Worm (Caenorhabditis elegans): Measurements from ENCODE around the gene W01B6.3.

Gene W01B6.3

DNA sequence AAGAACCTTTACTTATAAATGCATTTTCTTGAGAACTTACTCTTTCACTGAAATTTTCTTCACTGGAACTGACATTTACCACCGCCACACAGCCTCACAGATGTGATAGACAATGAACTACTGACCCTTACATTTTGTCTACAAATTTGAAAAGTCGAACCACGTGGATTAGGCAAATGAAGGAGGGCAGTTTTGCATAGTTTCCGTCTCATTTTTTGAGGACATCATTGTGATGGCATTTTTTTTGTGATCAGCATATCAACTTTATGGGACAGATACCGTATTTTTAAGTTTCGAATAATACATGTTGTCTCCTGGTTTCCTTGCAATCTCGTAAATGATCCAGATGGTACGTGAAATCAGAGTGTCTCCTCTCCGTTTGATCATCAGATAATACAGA lies at the start of gene W01B6.3:
Gene W01B6.3, minus strand, starts transcription at position 101 of the 400 bp plus-strand sequence.
- TF ChIP-seq unc-62 (GFP tag; optimal IDR thresholded peaks at IDR 0.05): no peak

DNA sequence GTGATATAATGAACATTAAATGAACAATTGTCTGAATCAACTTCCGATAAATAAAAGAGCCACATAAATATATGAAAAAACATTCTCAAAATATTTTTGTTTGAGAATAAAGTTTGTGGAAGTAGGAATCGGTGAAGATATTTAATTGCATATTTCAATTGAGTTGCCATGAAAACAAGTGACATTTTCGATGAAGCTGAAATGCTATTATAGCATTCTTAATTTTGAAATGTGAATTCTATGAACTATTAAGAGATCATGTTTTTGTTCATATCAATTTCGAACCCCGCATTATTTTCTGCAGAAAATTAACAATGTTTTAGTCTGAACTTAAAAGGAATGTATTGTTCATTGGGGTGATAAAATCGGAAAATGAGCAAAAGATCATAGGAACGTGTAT lies 49.8 kb upstream of the W01B6.3 start, which contains the start of gene irld-21:
Gene irld-21, minus strand, starts transcription at position 101 of the 400 bp plus-strand sequence.
- no peak for TF ChIP-seq unc-62 (GFP tag; optimal IDR thresholded peaks at IDR 0.05)

- TF ChIP-seq unc-62 (GFP tag; optimal IDR thresholded peaks at IDR 0.05): no peak
Observed at ce11 chrIV:10116765-10117164, 44.3 kb upstream of the W01B6.3 start.

DNA sequence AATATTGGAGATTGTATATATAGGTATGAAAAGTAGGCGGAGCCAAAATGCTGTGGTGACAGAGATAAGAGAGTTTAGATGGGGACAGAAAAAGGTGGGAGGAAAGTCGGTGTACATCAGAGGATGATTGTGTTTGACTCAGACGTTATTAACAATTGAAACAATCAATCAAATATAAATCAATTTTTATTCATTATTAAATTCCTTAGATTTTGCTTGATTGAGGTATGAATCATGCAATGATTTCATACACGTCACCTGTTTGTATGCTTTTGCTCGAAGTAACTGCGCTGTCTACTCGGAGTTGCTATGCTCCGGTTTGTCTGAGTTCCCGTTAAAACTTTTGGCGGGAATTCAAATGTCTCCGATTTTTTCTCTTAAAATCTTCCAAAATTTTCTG lies 42.7 kb upstream of the W01B6.3 start, which contains the start of gene C04G2.10:
Gene C04G2.10, plus strand, starts transcription at position 301 of the 400 bp plus-strand sequence.
- TF ChIP-seq unc-62 (GFP tag; optimal IDR thresholded peaks at IDR 0.05): no peak

ce11 chrIV:10112570-10112969 lies 40.1 kb upstream of the W01B6.3 start, which contains the start of gene nsph-3.2:
TSS of gene nsph-3.2 (plus strand) at chrIV:10112870.
- TF ChIP-seq unc-62 (GFP tag; optimal IDR thresholded peaks at IDR 0.05): no peak

ce11 chrIV:10111441-10111840 lies 39.0 kb upstream of the W01B6.3 start, which contains the start of gene spch-1:
TSS of gene spch-1 (minus strand) at chrIV:10111541.
- TF ChIP-seq unc-62 (GFP tag; optimal IDR thresholded peaks at IDR 0.05): no peak

- no peak for TF ChIP-seq unc-62 (GFP tag; optimal IDR thresholded peaks at IDR 0.05)
Observed at ce11 chrIV:10110870-10111269, 38.4 kb upstream of the W01B6.3 start.

ce11 chrIV:10110417-10110816 lies 38.0 kb upstream of the W01B6.3 start, which contains the start of gene egl-38:
TSS of gene egl-38 (minus strand) at chrIV:10110517.
- no peak for TF ChIP-seq unc-62 (GFP tag; optimal IDR thresholded peaks at IDR 0.05)

DNA sequence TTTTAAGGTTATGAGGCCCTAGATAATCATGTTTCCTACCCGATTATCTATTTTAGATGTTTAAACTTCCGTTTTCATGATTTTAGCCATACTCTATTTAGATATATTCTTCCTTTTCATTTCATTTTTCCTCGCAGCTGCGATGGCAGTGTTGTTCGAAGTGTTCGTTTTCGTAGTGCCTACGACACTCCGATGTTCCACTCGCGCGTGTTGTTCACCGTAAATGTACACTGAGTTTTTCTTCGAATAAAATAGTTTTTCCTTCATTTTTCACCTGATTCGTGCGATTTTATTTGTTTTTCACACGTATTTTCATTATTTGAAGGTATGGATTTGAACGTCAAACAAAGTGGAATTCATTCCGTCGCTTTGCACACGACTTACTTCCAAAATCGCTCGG lies 24.5 kb upstream of the W01B6.3 start, which contains the start of gene dis-3:
Gene dis-3, plus strand, starts transcription at position 322 of the 400 bp plus-strand sequence.
- TF ChIP-seq unc-62 (GFP tag; optimal IDR thresholded peaks at IDR 0.05): no peak

DNA sequence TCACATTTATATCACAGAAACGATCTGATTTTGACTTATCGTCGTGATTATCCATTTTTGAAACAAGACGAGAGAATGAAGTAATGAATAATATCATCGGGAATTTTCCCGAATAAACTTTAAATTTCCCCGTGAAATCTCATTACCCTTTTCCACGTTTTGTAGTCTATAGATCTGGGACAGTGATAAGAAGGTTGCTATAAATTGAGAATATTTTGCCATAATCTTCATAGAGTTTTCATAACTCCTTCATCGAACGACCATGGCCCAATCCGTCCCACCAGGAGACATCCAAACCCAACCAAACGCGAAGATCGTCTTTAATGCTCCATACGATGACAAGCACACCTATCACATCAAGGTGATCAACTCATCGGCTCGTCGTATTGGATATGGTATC lies 22.7 kb upstream of the W01B6.3 start, which contains the start of the genes C04G2.5 and msp-36:
Gene C04G2.5, minus strand, starts transcription at position 101 of the 400 bp plus-strand sequence.
Gene msp-36, plus strand, starts transcription at position 263 of the 400 bp plus-strand sequence.
- no peak for TF ChIP-seq unc-62 (GFP tag; optimal IDR thresholded peaks at IDR 0.05)

DNA sequence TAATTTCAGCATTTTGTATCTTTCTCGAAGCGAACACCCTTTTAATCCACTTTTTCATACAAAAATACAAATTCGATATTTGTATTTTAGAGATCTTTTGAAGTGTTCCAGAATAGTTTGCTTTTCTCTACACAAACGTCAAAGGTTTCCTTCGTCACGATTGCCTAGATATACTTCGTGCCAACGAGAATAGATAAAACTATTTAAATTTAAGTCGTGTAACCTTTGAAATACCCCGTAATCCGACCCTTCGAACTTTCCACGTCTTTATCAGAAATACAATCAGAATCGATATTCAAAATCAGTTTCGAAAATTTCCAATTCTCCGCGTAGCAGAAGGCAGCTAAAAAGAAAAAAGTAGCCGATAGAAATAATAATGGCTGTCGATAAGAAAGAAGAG lies 17.9 kb upstream of the W01B6.3 start, which contains the start of gene ttbk-5:
Gene ttbk-5, plus strand, starts transcription at position 301 of the 400 bp plus-strand sequence.
- TF ChIP-seq unc-62 (GFP tag; optimal IDR thresholded peaks at IDR 0.05): no peak

DNA sequence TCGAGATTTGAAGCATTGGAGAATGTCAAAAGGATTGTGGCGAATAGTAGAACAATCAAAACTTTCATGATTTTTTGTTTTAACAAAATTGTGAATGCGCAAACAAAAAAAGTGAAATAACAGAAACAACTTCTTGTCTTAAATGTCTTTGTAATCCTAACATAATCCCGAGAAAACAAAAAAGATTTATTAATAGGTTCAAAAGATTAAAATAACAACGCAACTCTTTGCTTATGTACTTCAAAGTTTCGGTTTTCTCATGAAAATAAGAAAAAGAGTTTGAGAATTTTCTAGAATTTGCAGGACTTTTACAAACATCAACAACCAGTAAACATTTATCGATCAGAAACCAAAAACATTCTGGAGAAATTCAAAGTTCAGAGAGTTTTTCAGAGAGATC lies 17.4 kb upstream of the W01B6.3 start, which contains the start of gene ttr-39:
Gene ttr-39, minus strand, starts transcription at position 101 of the 400 bp plus-strand sequence.
- TF ChIP-seq unc-62 (GFP tag; optimal IDR thresholded peaks at IDR 0.05): no peak

DNA sequence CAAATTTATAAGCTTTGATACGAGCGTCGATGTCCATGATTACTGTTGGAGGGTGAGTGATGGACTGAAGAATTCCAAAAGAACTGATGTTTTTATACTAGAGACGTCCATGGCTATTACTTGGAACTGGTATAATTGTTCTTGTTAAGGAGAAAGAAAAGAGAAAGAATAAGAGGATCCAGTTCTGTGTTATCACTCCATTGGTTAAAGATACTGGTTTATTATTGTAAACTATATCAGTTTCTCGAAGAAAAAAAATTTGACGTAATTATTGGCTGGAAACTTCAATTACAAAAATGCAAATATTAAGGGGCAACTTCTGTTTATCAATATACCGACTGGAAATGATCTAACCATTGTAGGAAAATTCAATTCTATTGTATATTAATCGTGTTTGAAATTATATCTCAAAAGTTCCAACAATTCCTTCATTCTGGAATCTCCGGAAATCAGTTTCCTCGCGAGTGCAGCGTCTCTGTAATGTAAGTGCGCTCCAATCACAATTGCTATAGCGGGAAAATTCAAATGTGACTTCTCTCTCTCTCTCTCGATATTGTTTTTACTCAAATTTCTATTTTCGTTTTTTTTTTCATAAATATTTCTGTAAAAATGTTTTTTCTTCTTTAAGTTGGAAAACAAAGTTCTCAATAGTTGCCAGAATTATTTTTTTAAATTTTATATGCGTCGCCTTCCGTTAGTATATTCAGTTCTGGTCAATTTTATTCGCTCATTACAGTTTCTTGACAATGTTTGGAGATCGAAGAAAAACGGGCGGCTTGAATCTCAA lies 13.2 kb upstream of the W01B6.3 start, which contains the start of the genes col-2 and ndc-80:
Gene col-2, minus strand, starts transcription at position 51 of the 787 bp plus-strand sequence.
Gene ndc-80, plus strand, starts transcription at position 737 of the 787 bp plus-strand sequence.
- no peak for TF ChIP-seq unc-62 (GFP tag; optimal IDR thresholded peaks at IDR 0.05)

- TF ChIP-seq unc-62 (GFP tag; optimal IDR thresholded peaks at IDR 0.05): no peak
Observed at ce11 chrIV:10084323-10084959, 12.0 kb upstream of the W01B6.3 start, which contains the start of gene W01B6.8. TSS of gene W01B6.8 (minus strand) at chrIV:10084373.

DNA sequence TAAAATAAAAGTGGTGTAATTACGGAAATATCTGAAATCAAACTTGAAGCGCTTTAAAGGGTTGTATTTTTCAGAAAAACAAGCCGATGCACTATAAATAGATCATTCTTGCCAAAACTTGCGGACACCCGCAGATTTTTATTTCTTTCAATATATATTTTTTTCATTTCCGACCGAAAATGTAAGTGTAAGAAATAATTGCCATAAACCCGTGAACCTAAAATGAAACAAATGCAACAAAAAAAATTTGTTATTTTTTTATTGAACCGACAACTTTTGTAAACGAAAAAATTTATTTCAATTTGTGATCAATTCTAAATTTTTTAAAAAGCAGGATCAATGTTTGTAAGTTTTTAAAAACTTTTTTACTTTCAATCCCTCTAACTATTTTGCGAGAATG lies 8.4 kb upstream of the W01B6.3 start, which contains the start of gene W01B6.6:
Gene W01B6.6, plus strand, starts transcription at position 301 of the 400 bp plus-strand sequence.
- TF ChIP-seq unc-62 (GFP tag; optimal IDR thresholded peaks at IDR 0.05): no peak

ce11 chrIV:10078003-10078402 lies 5.6 kb upstream of the W01B6.3 start:
- no peak for TF ChIP-seq unc-62 (GFP tag; optimal IDR thresholded peaks at IDR 0.05)

All from whole organism, dauer.